Worm (Caenorhabditis elegans): Measurements from ENCODE around the gene R12H7.4.
A peak's percentile ranks its signal among the peaks of the same experiment; 100 is the strongest.

ce11 chrX:13264550-13264949, 47.6 kb downstream of the R12H7.4 start:
- TF ChIP-seq ceh-91 (GFP tag; IDR thresholded peaks at IDR 0.05) = no peak
- no peak; the same call in 1 of the 2 replicates for TF ChIP-seq cebp-1 (GFP tag; IDR thresholded peaks at IDR 0.05)
- no peak for TF ChIP-seq cebp-1 (tag; optimal IDR thresholded peaks at IDR 0.05)
- TF ChIP-seq atf-7 (tag; optimal IDR thresholded peaks at IDR 0.05) = peak; percentile 55
- TF ChIP-seq Y95B8A.8 (GFP tag; IDR thresholded peaks at IDR 0.05) = 0 out of 2 replicates have a peak, but pooled peaks have one; percentile 9
- no peak for TF ChIP-seq lin-54 (GFP tag; optimal IDR thresholded peaks at IDR 0.05)
- TF ChIP-seq fkh-3 (tag; optimal IDR thresholded peaks at IDR 0.05) = peak; percentile 62
- no peak for TF ChIP-seq attf-5 (GFP tag; optimal IDR thresholded peaks at IDR 0.05)
- no peak for TF ChIP-seq pha-4 (tag; optimal IDR thresholded peaks at IDR 0.05)

Measured in whole organism, young adult.